Worm (Caenorhabditis elegans) whole organism, L1 larva: ENCODE data around the gene C01G12.5.
A peak's percentile ranks its signal among the peaks of the same experiment; 100 is the strongest.

Experiments
- ceh-82 ChIP-seq, 3 experiments: fragments of 150-350 bp in 1 of 3; sonication (generic microtip) in 2 of 3; optimal IDR thresholded peaks; 2 replicates each; lab custom pipeline; 2014 to 2017; ENCODE audit warnings: missing biosample characterization in 3 of 3, missing genetic modification characterization in 3 of 3
- egl-13 ChIP-seq: sonication (generic microtip); optimal IDR thresholded peaks from 2 replicates; lab custom pipeline; 2016; ENCODE audit warnings: missing genotype, missing genetic modification reagents, missing genetic modification characterization, missing compliant biosample characterization
- fkh-10 ChIP-seq: sonication (generic microtip); optimal IDR thresholded peaks from 2 replicates; lab custom pipeline; 2017; ENCODE audit warnings: missing biosample characterization, missing genetic modification reagents, missing genetic modification characterization
- lin-35 ChIP-seq, 2 experiments: fragments of 150-350 bp; optimal IDR thresholded peaks; 2 replicates each; lab custom pipeline; 2014; ENCODE audit warnings: missing biosample characterization in 2 of 2, missing genetic modification characterization in 2 of 2, missing genetic modification reagents in 2 of 2
- lsy-2 ChIP-seq, 2 experiments: fragments of 150-350 bp; optimal IDR thresholded peaks; 2 replicates each; lab custom pipeline; 2014; ENCODE audit warnings: missing biosample characterization in 2 of 2, missing genetic modification characterization in 2 of 2
- mdl-1 ChIP-seq, 2 experiments: fragments of 150-350 bp; optimal IDR thresholded peaks; 2 replicates each; lab custom pipeline; 2014 to 2017; ENCODE audit warnings: missing biosample characterization in 2 of 2, missing genetic modification characterization in 2 of 2, inconsistent platforms in 1 of 2
- nhr-12 ChIP-seq: sonication (generic microtip); optimal IDR thresholded peaks from 2 replicates; lab custom pipeline; 2017; ENCODE audit warnings: missing biosample characterization, missing genetic modification characterization
- pag-3 ChIP-seq: sonication (generic microtip); optimal IDR thresholded peaks from 2 replicates; lab custom pipeline; 2017; ENCODE audit warnings: missing genetic modification characterization, mild to moderate bottlenecking, missing compliant biosample characterization, antibody characterized with exemption, borderline replicate concordance; ENCODE audit not compliant: insufficient read depth
- pqm-1 ChIP-seq: sonication (generic microtip); optimal IDR thresholded peaks from 3 replicates; lab custom pipeline; 2017; ENCODE audit warnings: missing biosample characterization, missing genetic modification characterization
- skn-1 ChIP-seq: fragments of 150-350 bp; optimal IDR thresholded peaks from 2 replicates; lab custom pipeline; 2014; ENCODE audit warnings: missing biosample characterization, missing genetic modification characterization
- sptf-1 ChIP-seq: fragments of 150-350 bp; optimal IDR thresholded peaks from 2 replicates; lab custom pipeline; 2014; ENCODE audit warnings: missing biosample characterization, missing genetic modification characterization
- ztf-11 ChIP-seq, 2 experiments: sonication (generic microtip); optimal IDR thresholded peaks; 2 replicates each; lab custom pipeline; 2016 to 2017; ENCODE audit warnings: missing genetic modification characterization in 2 of 2, missing biosample characterization in 1 of 2, missing compliant biosample characterization in 1 of 2

- TF ChIP-seq pqm-1: no peak
- no peak for TF ChIP-seq pag-3
- TF ChIP-seq nhr-12 (tag; lab: Kevin White, UChicago): no peak
- TF ChIP-seq skn-1 (tag; lab: Kevin White, UChicago): no peak
- no peak for TF ChIP-seq ztf-11 (tag; optimal IDR thresholded peaks at IDR 0.05; lab: Kevin White, UChicago)
- no peak for TF ChIP-seq fkh-10 (GFP tag; lab: Kevin White, UChicago)
- TF ChIP-seq lsy-2 (tag; optimal IDR thresholded peaks at IDR 0.05; lab: Kevin White, UChicago): no peak
- peak; percentile 28 for TF ChIP-seq egl-13 (tag; lab: Kevin White, UChicago)
- TF ChIP-seq sptf-1: no peak
- TF ChIP-seq mdl-1 (tag; optimal IDR thresholded peaks at IDR 0.05; lab: Kevin White, UChicago): no peak
- TF ChIP-seq lin-35 (GFP tag; optimal IDR thresholded peaks at IDR 0.05; lab: Kevin White, UChicago): no peak
- TF ChIP-seq ceh-82 (tag; optimal IDR thresholded peaks at IDR 0.05; lab: Kevin White, UChicago): no peak
Observed at ce11 chrII:14548691-14549090, 38.6 kb downstream of the C01G12.5 start, which contains the start of gene gcy-29.
